Fruit fly (Drosophila melanogaster) whole organism, embryonic: ENCODE data around the gene CG18171.

Experiments
- CG10321 ChIP-seq: fragments of 200-800 bp; sonication (Bioruptor generic); IDR thresholded peaks from 2 replicates; pipeline ENCODE4 v1.3.6; 2022; ENCODE audit warnings: missing biosample characterization, missing genetic modification characterization
- CG12769 ChIP-seq: fragments of 200-800 bp; sonication (Bioruptor generic); optimal IDR thresholded peaks from 2 replicates; lab custom pipeline; 2019; ENCODE audit warnings: missing biosample characterization, mild to moderate bottlenecking, missing genetic modification characterization, moderate library complexity
- CG14014 ChIP-seq: fragments of 200-800 bp; sonication (Bioruptor generic); IDR thresholded peaks from 2 replicates; pipeline ENCODE4 v1.3.6; 2022; ENCODE audit warnings: missing biosample characterization, missing genetic modification characterization
- CG14050 ChIP-seq: fragments of 200-800 bp; sonication (Bioruptor generic); IDR thresholded peaks from 3 replicates; pipeline ENCODE4 v1.3.6; 2022; ENCODE audit warnings: missing biosample characterization, missing genetic modification characterization
- CG15514 ChIP-seq: fragments of 200-800 bp; sonication (Bioruptor generic); optimal IDR thresholded peaks from 3 replicates; lab custom pipeline; 2017; ENCODE audit warnings: missing biosample characterization, missing genetic modification characterization, mild to moderate bottlenecking, moderate library complexity, missing genetic modification reagents
- CG15601 ChIP-seq: fragments of 200-800 bp; sonication (Bioruptor generic); optimal IDR thresholded peaks from 3 replicates; lab custom pipeline; 2019; ENCODE audit warnings: missing biosample characterization, mild to moderate bottlenecking, missing genetic modification characterization, moderate library complexity
- CG16863 ChIP-seq: fragments of 200-800 bp; sonication (Bioruptor generic); optimal IDR thresholded peaks from 3 replicates; lab custom pipeline; 2016; ENCODE audit warnings: missing biosample characterization, missing genetic modification characterization
- CG30020 ChIP-seq: fragments of 200-800 bp; optimal IDR thresholded peaks from 2 replicates; lab custom pipeline; 2019; ENCODE audit warnings: missing biosample characterization, mild to moderate bottlenecking, missing genetic modification characterization, moderate library complexity
- CG3065 ChIP-seq: fragments of 200-800 bp; sonication (Bioruptor generic); optimal IDR thresholded peaks from 2 replicates; lab custom pipeline; 2016; ENCODE audit warnings: missing biosample characterization, missing genetic modification characterization
- CG3407 ChIP-seq: fragments of 200-800 bp; sonication (Bioruptor generic); optimal IDR thresholded peaks from 2 replicates; lab custom pipeline; 2018; ENCODE audit warnings: missing biosample characterization, mild to moderate bottlenecking, missing genetic modification characterization
- CG6791 ChIP-seq: fragments of 200-800 bp; sonication (Bioruptor generic); IDR thresholded peaks from 3 replicates; pipeline ENCODE4 v1.3.6; 2022; ENCODE audit warnings: missing biosample characterization, missing genetic modification characterization; ENCODE audit not compliant: partially characterized antibody
- CG6813 ChIP-seq: fragments of 200-800 bp; sonication (Bioruptor generic); optimal IDR thresholded peaks from 2 replicates; lab custom pipeline; 2017; ENCODE audit warnings: missing biosample characterization, missing genetic modification characterization, mild to moderate bottlenecking, moderate library complexity, missing genetic modification reagents
- CG7357 ChIP-seq: fragments of 200-800 bp; sonication (Bioruptor generic); IDR thresholded peaks from 3 replicates; pipeline ENCODE4 v1.3.6; 2022; ENCODE audit warnings: missing biosample characterization, missing genetic modification characterization
- CG7786 ChIP-seq: fragments of 200-800 bp; sonication (Bioruptor generic); optimal IDR thresholded peaks from 2 replicates; lab custom pipeline; 2016; ENCODE audit warnings: missing biosample characterization, missing genetic modification characterization
- CG7987 ChIP-seq: fragments of 200-800 bp; sonication (Bioruptor generic); optimal IDR thresholded peaks from 2 replicates; lab custom pipeline; 2018; ENCODE audit warnings: missing biosample characterization, mild to moderate bottlenecking, missing genetic modification characterization, moderate library complexity
- CG9215 ChIP-seq: fragments of 200-800 bp; sonication (Bioruptor generic); IDR thresholded peaks from 2 replicates; pipeline ENCODE4 v1.3.6; 2022; ENCODE audit warnings: missing biosample characterization, missing genetic modification characterization
- CG9817 ChIP-seq: fragments of 200-800 bp; sonication (Bioruptor generic); optimal IDR thresholded peaks from 2 replicates; lab custom pipeline; 2018; ENCODE audit warnings: missing biosample characterization, mild to moderate bottlenecking, missing genetic modification characterization, moderate library complexity
- Dip2 ChIP-seq: fragments of 200-800 bp; sonication (Bioruptor generic); IDR thresholded peaks from 2 replicates; pipeline ENCODE4 v1.3.6; 2022; ENCODE audit warnings: missing biosample characterization, missing genetic modification characterization
- Dp ChIP-seq: fragments of 200-800 bp; sonication (Bioruptor generic); optimal IDR thresholded peaks from 2 replicates; lab custom pipeline; 2018; ENCODE audit warnings: missing biosample characterization, mild to moderate bottlenecking, missing genetic modification characterization, moderate library complexity
- Drgx ChIP-seq: fragments of 200-800 bp; sonication (Bioruptor generic); IDR thresholded peaks from 2 replicates; pipeline ENCODE4 v1.3.6; 2022; ENCODE audit warnings: missing biosample characterization, missing genetic modification characterization
- E2f2 ChIP-seq: fragments of 200-800 bp; sonication (Bioruptor generic); IDR thresholded peaks from 2 replicates; pipeline ENCODE4 v1.3.6; 2022; ENCODE audit warnings: missing biosample characterization, missing genetic modification characterization
- Fer3 ChIP-seq: fragments of 200-800 bp; sonication (Bioruptor generic); optimal IDR thresholded peaks from 2 replicates; lab custom pipeline; 2018; ENCODE audit warnings: missing biosample characterization, mild to moderate bottlenecking, missing genetic modification characterization, moderate library complexity
- GATAe ChIP-seq: fragments of 200-800 bp; sonication (Bioruptor generic); conservative IDR thresholded peaks from 2 replicates; pipeline ENCODE4 v1.3.6; 2022; ENCODE audit warnings: missing biosample characterization, missing genetic modification characterization
- HHEX ChIP-seq: fragments of 200-800 bp; sonication (Bioruptor generic); optimal IDR thresholded peaks from 3 replicates; lab custom pipeline; 2017; ENCODE audit warnings: missing biosample characterization, mild to moderate bottlenecking, missing genetic modification characterization, missing genetic modification reagents
- HLH3B ChIP-seq: fragments of 200-800 bp; sonication (Bioruptor generic); IDR thresholded peaks from 2 replicates; pipeline ENCODE4 v1.3.6; 2022; ENCODE audit warnings: missing biosample characterization, missing genetic modification characterization
- Lhr ChIP-seq: fragments of 200-800 bp; sonication (Bioruptor generic); optimal IDR thresholded peaks from 3 replicates; lab custom pipeline; 2017; ENCODE audit warnings: mild to moderate bottlenecking, missing biosample characterization, missing genetic modification reagents, missing genetic modification characterization
- Mad ChIP-seq: fragments of 200-800 bp; sonication (Bioruptor generic); optimal IDR thresholded peaks from 2 replicates; lab custom pipeline; 2016; ENCODE audit warnings: missing biosample characterization, missing genetic modification characterization
- Ssrp ChIP-seq: fragments of 200-800 bp; sonication (Bioruptor generic); optimal IDR thresholded peaks from 2 replicates; lab custom pipeline; 2018; ENCODE audit warnings: missing biosample characterization, mild to moderate bottlenecking, missing genetic modification characterization, moderate library complexity
- Tbp ChIP-seq: fragments of >200 bp; optimal IDR thresholded peaks from 2 replicates; lab custom pipeline; 2018; ENCODE audit warnings: missing biosample characterization, missing genetic modification characterization
- Vsx1 ChIP-seq: fragments of 200-800 bp; sonication (Bioruptor generic); optimal IDR thresholded peaks from 2 replicates; lab custom pipeline; 2017; ENCODE audit warnings: missing biosample characterization, mild to moderate bottlenecking, missing genetic modification characterization, missing genetic modification reagents
- Xbp1 ChIP-seq: fragments of 200-800 bp; sonication (Bioruptor generic); optimal IDR thresholded peaks from 3 replicates; lab custom pipeline; 2016; ENCODE audit warnings: missing biosample characterization, mild to moderate bottlenecking, missing genetic modification characterization
- Xrp1 ChIP-seq: fragments of 200-800 bp; sonication (Bioruptor generic); IDR thresholded peaks from 2 replicates; pipeline ENCODE4 v1.3.6; 2022; ENCODE audit warnings: missing biosample characterization, missing genetic modification characterization
- cg ChIP-seq: fragments of 200-800 bp; sonication (Bioruptor generic); optimal IDR thresholded peaks from 3 replicates; lab custom pipeline; 2019; ENCODE audit warnings: missing biosample characterization, mild to moderate bottlenecking, missing genetic modification characterization, moderate library complexity
- crc ChIP-seq: fragments of 200-800 bp; sonication (Bioruptor generic); optimal IDR thresholded peaks from 2 replicates; lab custom pipeline; 2016; ENCODE audit warnings: missing biosample characterization, missing genetic modification characterization
- crol ChIP-seq: fragments of 200-800 bp; sonication (Bioruptor generic); IDR thresholded peaks from 2 replicates; pipeline ENCODE4 v1.3.6; 2022; ENCODE audit warnings: missing biosample characterization, missing genetic modification characterization
- ewg ChIP-seq: fragments of 200-800 bp; sonication (Bioruptor generic); optimal IDR thresholded peaks from 3 replicates; lab custom pipeline; 2017; ENCODE audit warnings: mild to moderate bottlenecking, missing biosample characterization, missing genetic modification reagents, missing genetic modification characterization
- exex ChIP-seq: fragments of 200-800 bp; sonication (Bioruptor generic); optimal IDR thresholded peaks from 4 replicates; lab custom pipeline; 2018; ENCODE audit warnings: missing biosample characterization, mild to moderate bottlenecking, missing genetic modification characterization, moderate library complexity
- gcm2 ChIP-seq: fragments of 200-800 bp; sonication (Bioruptor generic); optimal IDR thresholded peaks from 2 replicates; lab custom pipeline; 2016; ENCODE audit warnings: missing biosample characterization, missing genetic modification characterization
- grn ChIP-seq: fragments of 200-800 bp; sonication (Bioruptor generic); optimal IDR thresholded peaks from 3 replicates; lab custom pipeline; 2017; ENCODE audit warnings: missing biosample characterization, missing genetic modification characterization
- gsb-n ChIP-seq: fragments of 200-800 bp; sonication (Bioruptor generic); optimal IDR thresholded peaks from 3 replicates; lab custom pipeline; 2018; ENCODE audit warnings: missing biosample characterization, mild to moderate bottlenecking, missing genetic modification characterization
- ken ChIP-seq: fragments of 200-800 bp; sonication (Bioruptor generic); IDR thresholded peaks from 3 replicates; pipeline ENCODE4 v1.3.6; 2022; ENCODE audit warnings: missing biosample characterization, missing genetic modification characterization
- mirr ChIP-seq: fragments of 200-800 bp; sonication (Bioruptor generic); optimal IDR thresholded peaks from 3 replicates; lab custom pipeline; 2018; ENCODE audit warnings: missing biosample characterization, mild to moderate bottlenecking, missing genetic modification characterization
- pho ChIP-seq: fragments of 200-800 bp; sonication (Bioruptor generic); optimal IDR thresholded peaks from 2 replicates; lab custom pipeline; 2016; ENCODE audit warnings: missing biosample characterization, missing genetic modification characterization
- sr ChIP-seq: fragments of 200-800 bp; sonication (Bioruptor generic); IDR thresholded peaks from 3 replicates; pipeline ENCODE4 v1.3.6; 2022; ENCODE audit warnings: missing biosample characterization, missing genetic modification characterization
- tgo ChIP-seq: fragments of 200-800 bp; sonication (Bioruptor generic); IDR thresholded peaks from 3 replicates; pipeline ENCODE4 v1.3.6; 2022; ENCODE audit warnings: missing biosample characterization, missing genetic modification characterization
- tin ChIP-seq: fragments of 200-800 bp; sonication (Bioruptor generic); optimal IDR thresholded peaks from 3 replicates; lab custom pipeline; 2016; ENCODE audit warnings: missing biosample characterization, missing genetic modification characterization
- trem ChIP-seq: fragments of 200-800 bp; optimal IDR thresholded peaks from 3 replicates; lab custom pipeline; 2019; ENCODE audit warnings: missing biosample characterization, mild to moderate bottlenecking, missing genetic modification characterization, moderate library complexity
- usp ChIP-seq: fragments of >200 bp; optimal IDR thresholded peaks from 2 replicates; lab custom pipeline; 2017; ENCODE audit warnings: missing biosample characterization, missing genetic modification characterization
- wek ChIP-seq: fragments of 200-800 bp; sonication (Bioruptor generic); optimal IDR thresholded peaks from 3 replicates; lab custom pipeline; 2018; ENCODE audit warnings: missing biosample characterization, mild to moderate bottlenecking, missing genetic modification characterization, moderate library complexity
- zf30C ChIP-seq: fragments of 200-800 bp; sonication (Bioruptor generic); optimal IDR thresholded peaks from 3 replicates; lab custom pipeline; 2018; ENCODE audit warnings: missing biosample characterization, mild to moderate bottlenecking, missing genetic modification characterization

Gene CG18171

dm6 chr3L:1741655-1742551 is 18.9 kb upstream of the CG18171 start (continued):
- TF ChIP-seq cg (GFP tag; lab: Kevin White, UChicago) (no peak), CG7987 (GFP tag; lab: Kevin White, UChicago) (no peak), CG12769 (peak; percentile 17), CG6813 (GFP tag; lab: Kevin White, UChicago) (no peak), Xbp1 (GFP tag; lab: Kevin White, UChicago) (no peak), CG16863 (GFP tag; lab: Kevin White, UChicago) (no peak), GATAe (GFP tag; lab: Robert Waterston, UW) (peak; percentile 72), Mad (GFP tag; lab: Kevin White, UChicago) (no peak), tin (GFP tag; lab: Kevin White, UChicago) (no peak), CG14014 (GFP tag; lab: Robert Waterston, UW) (no peak), CG7786 (GFP tag; lab: Kevin White, UChicago) (no peak), wek (peak; percentile 17), HLH3B (no peak), ewg (GFP tag; lab: Kevin White, UChicago) (no peak), CG3065 (GFP tag; lab: Kevin White, UChicago) (no peak), trem (tag; lab: Kevin White, UChicago) (no peak), pho (GFP tag; lab: Kevin White, UChicago) (no peak), CG7357 (GFP tag; lab: Robert Waterston, UW) (no peak), Dip2 (GFP tag; lab: Robert Waterston, UW) (no peak), Dp (GFP tag; lab: Kevin White, UChicago) (peak; percentile 14), CG3407 (GFP tag; lab: Kevin White, UChicago) (no peak), gsb-n (tag; lab: Kevin White, UChicago) (no peak), CG9817 (tag; lab: Kevin White, UChicago) (no peak), usp (GFP tag; lab: Kevin White, UChicago) (no peak), Xrp1 (GFP tag; lab: Robert Waterston, UW) (no peak), Lhr (GFP tag; lab: Kevin White, UChicago) (no peak), zf30C (GFP tag; lab: Kevin White, UChicago) (no peak), sr (GFP tag; lab: Robert Waterston, UW) (no peak), crc (GFP tag; lab: Kevin White, UChicago) (no peak), CG6791 (no peak; the same call in 2 of the 3 replicates), CG15601 (no peak), Fer3 (tag; lab: Kevin White, UChicago) (no peak), CG9215 (GFP tag; lab: Robert Waterston, UW) (no peak), CG14050 (GFP tag; lab: Robert Waterston, UW) (no peak), HHEX (no peak), mirr (GFP tag; lab: Kevin White, UChicago) (peak; percentile 97), Tbp (GFP tag; lab: Kevin White, UChicago) (no peak), grn (GFP tag; lab: Kevin White, UChicago) (peak; percentile 73), Ssrp (tag; lab: Kevin White, UChicago) (no peak), CG10321 (no peak), Vsx1 (GFP tag; lab: Kevin White, UChicago) (peak; percentile 77), crol (GFP tag; lab: Robert Waterston, UW) (no peak; the same call in 1 of the 2 replicates), E2f2 (GFP tag; lab: Robert Waterston, UW) (no peak), gcm2 (GFP tag; lab: Kevin White, UChicago) (no peak), CG30020 (tag; lab: Kevin White, UChicago) (no peak), CG15514 (peak; percentile 12), tgo (GFP tag; lab: Robert Waterston, UW) (no peak), ken (GFP tag; lab: Robert Waterston, UW) (0 out of 3 replicates have a peak, but pooled peaks have one; percentile 19), exex (tag; lab: Kevin White, UChicago) (peak; percentile 98), Drgx (no peak)
